Worm (Caenorhabditis elegans) whole organism, young adult: ENCODE results near the gene sru-27.

ENCODE experiments used
- B0261.1 ChIP-seq: sonication (generic microtip); optimal IDR thresholded peaks from 2 replicates; lab custom pipeline; 2016; ENCODE audit warnings: mild to moderate bottlenecking, missing genetic modification characterization, moderate library complexity, missing compliant biosample characterization
- C17E4.6 ChIP-seq: fragments of 200-800 bp; sonication (Bioruptor generic); IDR thresholded peaks from 2 replicates; pipeline ENCODE4 v1.3.6; 2022; ENCODE audit warnings: missing genetic modification reagents, missing genetic modification characterization, missing compliant biosample characterization
- D2030.7 ChIP-seq: fragments of 200-800 bp; sonication (Bioruptor generic); IDR thresholded peaks from 2 replicates; pipeline ENCODE4 v1.3.6; 2022; ENCODE audit warnings: missing genetic modification reagents, missing genetic modification characterization, missing compliant biosample characterization
- F10E7.11 ChIP-seq: sonication (generic microtip); optimal IDR thresholded peaks from 2 replicates; lab custom pipeline; 2017; ENCODE audit warnings: mild to moderate bottlenecking, missing genetic modification characterization, moderate library complexity, missing compliant biosample characterization
- F33H1.4 ChIP-seq: fragments of 200-800 bp; sonication (Bioruptor generic); IDR thresholded peaks from 2 replicates; pipeline ENCODE4 v1.3.6; 2022; ENCODE audit warnings: missing genetic modification reagents, missing genetic modification characterization, missing compliant biosample characterization
- F49E8.2 ChIP-seq: sonication (generic microtip); optimal IDR thresholded peaks from 3 replicates; lab custom pipeline; 2017; ENCODE audit warnings: missing genetic modification characterization, mild to moderate bottlenecking, missing compliant biosample characterization, antibody characterized with exemption, moderate library complexity; ENCODE audit not compliant: insufficient read depth
- F55B11.4 ChIP-seq: sonication (generic microtip); optimal IDR thresholded peaks from 2 replicates; lab custom pipeline; 2016; ENCODE audit warnings: missing compliant biosample characterization, missing genetic modification characterization, borderline replicate concordance; ENCODE audit not compliant: insufficient read depth
- F57C9.4 ChIP-seq: sonication (generic microtip); optimal IDR thresholded peaks from 2 replicates; lab custom pipeline; 2017; ENCODE audit warnings: mild to moderate bottlenecking, missing genetic modification characterization, missing compliant biosample characterization
- K12H6.12 ChIP-seq: fragments of 200-800 bp; sonication (Bioruptor generic); optimal IDR thresholded peaks from 2 replicates; lab custom pipeline; 2018; ENCODE audit warnings: mild to moderate bottlenecking, missing genetic modification characterization, missing compliant biosample characterization
- Y67H2A.10 ChIP-seq: fragments of 200-800 bp; sonication (Bioruptor generic); conservative IDR thresholded peaks from 2 replicates; pipeline ENCODE4 v1.3.6; 2022; ENCODE audit warnings: missing genetic modification reagents, missing genetic modification characterization, missing compliant biosample characterization
- ZK185.1 ChIP-seq: sonication (generic microtip); optimal IDR thresholded peaks from 2 replicates; lab custom pipeline; 2016; ENCODE audit warnings: mild to moderate bottlenecking, missing genetic modification characterization, missing compliant biosample characterization; ENCODE audit not compliant: poor library complexity, severe bottlenecking
- atf-7 ChIP-seq: sonication (generic microtip); optimal IDR thresholded peaks from 2 replicates; lab custom pipeline; 2017; ENCODE audit warnings: mild to moderate bottlenecking, missing genetic modification characterization, missing compliant biosample characterization
- athp-1 ChIP-seq: sonication (generic microtip); optimal IDR thresholded peaks from 2 replicates; lab custom pipeline; 2017; ENCODE audit warnings: mild to moderate bottlenecking, missing genetic modification characterization, missing compliant biosample characterization
- bed-1 ChIP-seq: fragments of 200-800 bp; sonication (Bioruptor generic); IDR thresholded peaks from 2 replicates; pipeline ENCODE4 v1.3.6; 2022; ENCODE audit warnings: missing genetic modification reagents, missing genetic modification characterization, missing compliant biosample characterization
- cebp-1 ChIP-seq, 2 experiments: fragments of 200-800 bp in 1 of 2; sonication (Bioruptor generic) in 1 of 2; sonication (generic microtip) in 1 of 2; IDR thresholded peaks in 1 of 2; optimal IDR thresholded peaks in 1 of 2; 2 replicates each; pipeline versions ENCODE4 v1.3.6 to Lab custom; 2017 to 2022; ENCODE audit warnings: missing compliant biosample characterization in 2 of 2, missing genetic modification characterization in 2 of 2, mild to moderate bottlenecking in 1 of 2, missing genetic modification reagents in 1 of 2, moderate library complexity in 1 of 2
- cebp-2 ChIP-seq: fragments of 200-800 bp; sonication (Bioruptor generic); IDR thresholded peaks from 2 replicates; pipeline ENCODE4 v1.3.6; 2022; ENCODE audit warnings: missing genetic modification characterization, missing compliant biosample characterization
- ceh-100 ChIP-seq: fragments of 200-800 bp; sonication (Bioruptor generic); IDR thresholded peaks from 2 replicates; pipeline ENCODE4 v1.3.6; 2022; ENCODE audit warnings: missing genetic modification reagents, missing genetic modification characterization, missing compliant biosample characterization
- ceh-27 ChIP-seq: fragments of 200-800 bp; sonication (Bioruptor generic); optimal IDR thresholded peaks from 2 replicates; lab custom pipeline; 2018; ENCODE audit warnings: mild to moderate bottlenecking, missing genetic modification characterization, moderate library complexity, missing compliant biosample characterization
- chd-7 ChIP-seq: sonication (generic microtip); optimal IDR thresholded peaks from 2 replicates; lab custom pipeline; 2016; ENCODE audit warnings: mild to moderate bottlenecking, missing genetic modification characterization, moderate library complexity, missing compliant biosample characterization
- dox-1 ChIP-seq: fragments of 200-800 bp; sonication (Bioruptor generic); IDR thresholded peaks from 2 replicates; pipeline ENCODE4 v1.3.6; 2022; ENCODE audit warnings: missing genetic modification reagents, missing genetic modification characterization, missing compliant biosample characterization
- dpff-1 ChIP-seq: sonication (generic microtip); optimal IDR thresholded peaks from 2 replicates; lab custom pipeline; 2017; ENCODE audit warnings: mild to moderate bottlenecking, missing genetic modification characterization, missing compliant biosample characterization
- egl-18 ChIP-seq: fragments of 200-800 bp; sonication (Bioruptor generic); IDR thresholded peaks from 2 replicates; pipeline ENCODE4 v1.3.6; 2022; ENCODE audit warnings: missing genetic modification reagents, missing genetic modification characterization, missing compliant biosample characterization
- egrh-3 ChIP-seq: fragments of 200-800 bp; sonication (Bioruptor generic); IDR thresholded peaks from 2 replicates; pipeline ENCODE4 v1.3.6; 2022; ENCODE audit warnings: missing genetic modification reagents, missing genetic modification characterization, missing compliant biosample characterization
- hlh-12 ChIP-seq: sonication (generic microtip); optimal IDR thresholded peaks from 2 replicates; lab custom pipeline; 2016; ENCODE audit warnings: missing genetic modification characterization, missing compliant biosample characterization
- hmg-20 ChIP-seq: fragments of 200-800 bp; sonication (Bioruptor generic); IDR thresholded peaks from 2 replicates; pipeline ENCODE4 v1.3.6; 2022; ENCODE audit warnings: missing genetic modification reagents, missing genetic modification characterization, missing compliant biosample characterization
- let-607 ChIP-seq, 2 experiments: fragments of 200-800 bp in 1 of 2; sonication (Bioruptor generic) in 1 of 2; sonication (generic microtip) in 1 of 2; optimal IDR thresholded peaks; 2 replicates each; lab custom pipeline; 2016 to 2018; ENCODE audit warnings: mild to moderate bottlenecking in 2 of 2, missing compliant biosample characterization in 2 of 2, missing genetic modification characterization in 2 of 2, moderate library complexity in 2 of 2, missing genotype in 1 of 2
- lir-1 ChIP-seq: fragments of 200-800 bp; sonication (Bioruptor generic); conservative IDR thresholded peaks from 2 replicates; pipeline ENCODE4 v1.3.6; 2022; ENCODE audit warnings: missing genetic modification reagents, missing genetic modification characterization, missing compliant biosample characterization
- madf-6 ChIP-seq: fragments of 200-800 bp; sonication (Bioruptor generic); IDR thresholded peaks from 2 replicates; pipeline ENCODE4 v1.3.6; 2022; ENCODE audit warnings: missing genetic modification reagents, missing genetic modification characterization, missing compliant biosample characterization
- mcd-1 ChIP-seq: fragments of 200-800 bp; sonication (Bioruptor generic); IDR thresholded peaks from 2 replicates; pipeline ENCODE4 v1.3.6; 2022; ENCODE audit warnings: missing genetic modification reagents, missing genetic modification characterization, missing compliant biosample characterization
- mes-4 ChIP-seq: sonication (generic microtip); optimal IDR thresholded peaks from 2 replicates; lab custom pipeline; 2016; ENCODE audit warnings: missing genotype, missing genetic modification characterization, missing compliant biosample characterization
- nhr-120 ChIP-seq: fragments of 200-800 bp; sonication (Bioruptor generic); IDR thresholded peaks from 2 replicates; pipeline ENCODE4 v1.3.6; 2022; ENCODE audit warnings: missing genetic modification characterization, missing compliant biosample characterization
- nhr-80 ChIP-seq: sonication (generic microtip); optimal IDR thresholded peaks from 2 replicates; lab custom pipeline; 2016; ENCODE audit warnings: missing genetic modification characterization, missing compliant biosample characterization
- pbrm-1 ChIP-seq: fragments of 200-800 bp; sonication (Bioruptor generic); IDR thresholded peaks from 2 replicates; pipeline ENCODE4 v1.3.6; 2022; ENCODE audit warnings: missing genetic modification reagents, missing genetic modification characterization, missing compliant biosample characterization
- rcor-1 ChIP-seq: fragments of 200-800 bp; sonication (Bioruptor generic); IDR thresholded peaks from 2 replicates; pipeline ENCODE4 v1.3.6; 2022; ENCODE audit warnings: missing genetic modification reagents, missing genetic modification characterization, missing compliant biosample characterization
- rec-8 ChIP-seq, 2 experiments: sonication (generic microtip); optimal IDR thresholded peaks; 2 replicates each; lab custom pipeline; 2016; ENCODE audit warnings: mild to moderate bottlenecking in 2 of 2, missing genetic modification characterization in 2 of 2, missing genetic modification reagents in 2 of 2, missing genotype in 2 of 2, missing biosample characterization in 1 of 2, missing compliant biosample characterization in 1 of 2, moderate library complexity in 1 of 2
- sdz-38 ChIP-seq: sonication (generic microtip); optimal IDR thresholded peaks from 2 replicates; lab custom pipeline; 2016; ENCODE audit warnings: missing genotype, missing genetic modification characterization, missing compliant biosample characterization
- snpc-1.3 ChIP-seq: sonication (generic microtip); optimal IDR thresholded peaks from 2 replicates; lab custom pipeline; 2017; ENCODE audit warnings: missing genetic modification characterization, mild to moderate bottlenecking, missing compliant biosample characterization, antibody characterized with exemption, moderate library complexity, missing genotype, missing genetic modification reagents; ENCODE audit not compliant: insufficient read depth
- somi-1 ChIP-seq: fragments of 200-800 bp; sonication (Bioruptor generic); optimal IDR thresholded peaks from 2 replicates; lab custom pipeline; 2018; ENCODE audit warnings: mild to moderate bottlenecking, missing genetic modification characterization, missing compliant biosample characterization
- sptf-2 ChIP-seq: fragments of 200-800 bp; sonication (Bioruptor generic); optimal IDR thresholded peaks from 2 replicates; lab custom pipeline; 2018; ENCODE audit warnings: mild to moderate bottlenecking, missing genetic modification characterization, missing compliant biosample characterization
- tlf-1 ChIP-seq: fragments of 200-800 bp; sonication (Bioruptor generic); optimal IDR thresholded peaks from 2 replicates; lab custom pipeline; 2018; ENCODE audit warnings: mild to moderate bottlenecking, missing genetic modification characterization, missing compliant biosample characterization
- xnd-1 ChIP-seq: sonication (generic microtip); optimal IDR thresholded peaks from 2 replicates; lab custom pipeline; 2016; ENCODE audit warnings: missing genotype, missing genetic modification reagents, missing genetic modification characterization, missing compliant biosample characterization
- ztf-18 ChIP-seq: sonication (generic microtip); optimal IDR thresholded peaks from 2 replicates; lab custom pipeline; 2016; ENCODE audit warnings: missing genotype, mild to moderate bottlenecking, missing genetic modification characterization, missing compliant biosample characterization
- ztf-22 ChIP-seq: fragments of 200-800 bp; sonication (Bioruptor generic); optimal IDR thresholded peaks from 2 replicates; lab custom pipeline; 2018; ENCODE audit warnings: mild to moderate bottlenecking, missing genetic modification characterization, moderate library complexity, missing compliant biosample characterization
- ztf-3 ChIP-seq: fragments of 200-800 bp; sonication (Bioruptor generic); optimal IDR thresholded peaks from 2 replicates; lab custom pipeline; 2018; ENCODE audit warnings: mild to moderate bottlenecking, missing genetic modification characterization, missing compliant biosample characterization
- ztf-6 ChIP-seq: fragments of 200-800 bp; sonication (Bioruptor generic); IDR thresholded peaks from 2 replicates; pipeline ENCODE4 v1.3.6; 2022; ENCODE audit warnings: missing genetic modification reagents, missing genetic modification characterization, missing compliant biosample characterization

Gene sru-27

DNA sequence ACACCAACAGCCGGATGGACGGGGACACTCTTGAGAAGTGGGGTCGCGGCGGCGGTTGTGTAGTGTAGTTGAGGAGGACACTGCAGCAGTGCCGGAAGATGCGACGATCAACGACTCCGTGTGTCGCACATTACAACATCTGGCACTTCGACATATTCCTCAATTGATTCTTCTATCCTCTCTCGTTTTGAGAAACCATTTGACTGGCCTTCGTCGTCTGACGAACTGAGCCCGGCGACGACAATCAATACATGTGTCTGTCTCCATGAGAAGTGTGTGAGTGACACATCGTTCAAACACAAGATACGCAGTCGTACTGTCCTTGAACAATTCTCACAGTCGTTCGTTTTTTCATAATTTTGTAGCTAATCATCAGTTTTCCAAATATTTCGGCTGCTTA, 26.7 kb upstream of the sru-27 start (continued):
- TF ChIP-seq pbrm-1 (GFP tag; lab: Robert Waterston, UW): no peak
- no peak for TF ChIP-seq chd-7 (tag; lab: Kevin White, UChicago)
- TF ChIP-seq dox-1 (GFP tag; lab: Robert Waterston, UW): peak; percentile 19; the same call in 1 of the 2 replicates
- TF ChIP-seq ztf-18: no peak
- 0 out of 2 replicates have a peak, but pooled peaks have one; percentile 7 for TF ChIP-seq nhr-120
- no peak for TF ChIP-seq egrh-3 (GFP tag; lab: Robert Waterston, UW)
- TF ChIP-seq rcor-1 (GFP tag; lab: Robert Waterston, UW): 0 out of 2 replicates have a peak, but pooled peaks have one; percentile 26
- no peak for TF ChIP-seq let-607 (tag; optimal IDR thresholded peaks at IDR 0.05; lab: Kevin White, UChicago)
- no peak for TF ChIP-seq lir-1 (GFP tag; lab: Robert Waterston, UW)
- TF ChIP-seq somi-1: no peak
- no peak for TF ChIP-seq F49E8.2
- TF ChIP-seq nhr-80 (tag; lab: Kevin White, UChicago): peak; percentile 39
- TF ChIP-seq mcd-1 (GFP tag; lab: Robert Waterston, UW): no peak
- no peak for TF ChIP-seq ceh-27 (GFP tag; lab: Kevin White, UChicago)

DNA sequence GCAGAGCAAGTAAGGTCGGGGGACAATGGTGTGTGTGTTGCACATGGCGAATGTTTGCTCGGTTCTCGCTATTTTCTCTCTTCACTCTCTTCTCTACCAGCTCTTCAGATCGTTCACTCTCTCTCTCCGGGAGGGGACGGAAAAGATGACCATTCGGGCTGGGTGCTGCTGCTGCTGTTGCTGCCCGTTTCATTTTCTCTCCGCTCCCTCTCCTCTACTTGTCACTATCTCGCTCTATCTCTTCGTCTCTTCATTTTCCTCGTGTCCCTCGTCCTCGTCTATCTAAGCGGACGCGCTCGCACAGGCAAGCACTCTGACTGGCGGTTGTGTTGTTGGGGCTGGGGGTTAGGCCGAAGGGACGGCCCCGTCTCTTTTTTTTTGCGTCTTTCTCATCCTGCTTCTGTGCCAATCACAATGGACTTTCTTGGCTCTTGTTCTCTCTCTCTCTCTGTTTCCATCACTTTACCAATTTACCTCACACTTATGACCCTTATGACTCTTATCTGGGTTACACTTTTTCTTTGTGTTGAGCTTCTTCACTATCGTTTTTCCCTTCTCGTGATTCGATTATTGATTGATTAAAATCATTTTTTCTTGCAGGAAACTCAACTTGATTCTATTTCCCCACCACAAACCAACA, 24.6 kb upstream of the sru-27 start, which contains the start of the genes F53E2.2 and unc-60:
TSS of gene F53E2.2 (plus strand) at position 601 of the 640 bp plus-strand sequence.
TSS of gene unc-60 (plus strand) at position 601 of the 640 bp plus-strand sequence.
- TF ChIP-seq B0261.1 (tag; lab: Kevin White, UChicago): no peak
- TF ChIP-seq ztf-3 (GFP tag; lab: Kevin White, UChicago): no peak
- TF ChIP-seq ceh-27 (GFP tag; lab: Kevin White, UChicago): peak; percentile 68
- no peak for TF ChIP-seq F57C9.4 (tag; lab: Kevin White, UChicago)
- TF ChIP-seq hmg-20 (GFP tag; lab: Robert Waterston, UW): no peak
- TF ChIP-seq atf-7 (tag; lab: Kevin White, UChicago): peak; percentile 34
- no peak for TF ChIP-seq hlh-12
- TF ChIP-seq D2030.7 (GFP tag; lab: Robert Waterston, UW): no peak
- no peak for TF ChIP-seq F49E8.2
- TF ChIP-seq dpff-1: no peak
- no peak for TF ChIP-seq athp-1 (tag; lab: Kevin White, UChicago)
- TF ChIP-seq rec-8 (tag; optimal IDR thresholded peaks at IDR 0.05; lab: Kevin White, UChicago): no peak
- TF ChIP-seq F10E7.11 (tag; lab: Kevin White, UChicago): no peak
- TF ChIP-seq ztf-18: no peak
- no peak for TF ChIP-seq F55B11.4
- no peak for TF ChIP-seq C17E4.6
- TF ChIP-seq cebp-1 (GFP tag; IDR thresholded peaks at IDR 0.05; lab: Robert Waterston, UW): peak; percentile 21; the same call in 1 of the 2 replicates
- peak; percentile 79 for TF ChIP-seq cebp-1 (tag; optimal IDR thresholded peaks at IDR 0.05; lab: Kevin White, UChicago)
- no peak for TF ChIP-seq sptf-2 (GFP tag; lab: Kevin White, UChicago)
- peak; percentile 17 for TF ChIP-seq chd-7 (tag; lab: Kevin White, UChicago)
- no peak for TF ChIP-seq F33H1.4
- TF ChIP-seq xnd-1: no peak
- no peak for TF ChIP-seq egl-18 (GFP tag; lab: Robert Waterston, UW)
- TF ChIP-seq snpc-1.3: no peak
- TF ChIP-seq ceh-100 (GFP tag; lab: Robert Waterston, UW): no peak
- peak; percentile 57 for TF ChIP-seq ztf-22 (GFP tag; lab: Kevin White, UChicago)
- 0 out of 2 replicates have a peak, but pooled peaks have one; percentile 54 for TF ChIP-seq cebp-2 (GFP tag; lab: Robert Waterston, UW)
- TF ChIP-seq K12H6.12 (tag; lab: Kevin White, UChicago): peak; percentile 46
- TF ChIP-seq sdz-38 (tag; lab: Kevin White, UChicago): no peak
- TF ChIP-seq madf-6 (GFP tag; lab: Robert Waterston, UW): no peak
- TF ChIP-seq ZK185.1: peak; percentile 67
- no peak for TF ChIP-seq ztf-6 (GFP tag; lab: Robert Waterston, UW)
- TF ChIP-seq tlf-1 (GFP tag; lab: Kevin White, UChicago): no peak
- TF ChIP-seq bed-1 (GFP tag; lab: Robert Waterston, UW): no peak
- TF ChIP-seq mes-4 (tag; lab: Kevin White, UChicago): no peak
- TF ChIP-seq Y67H2A.10 (GFP tag; lab: Robert Waterston, UW): no peak
